Worm (Caenorhabditis elegans): Measurements from ENCODE around the gene F18C5.5.

The F18C5.5 gene

DNA sequence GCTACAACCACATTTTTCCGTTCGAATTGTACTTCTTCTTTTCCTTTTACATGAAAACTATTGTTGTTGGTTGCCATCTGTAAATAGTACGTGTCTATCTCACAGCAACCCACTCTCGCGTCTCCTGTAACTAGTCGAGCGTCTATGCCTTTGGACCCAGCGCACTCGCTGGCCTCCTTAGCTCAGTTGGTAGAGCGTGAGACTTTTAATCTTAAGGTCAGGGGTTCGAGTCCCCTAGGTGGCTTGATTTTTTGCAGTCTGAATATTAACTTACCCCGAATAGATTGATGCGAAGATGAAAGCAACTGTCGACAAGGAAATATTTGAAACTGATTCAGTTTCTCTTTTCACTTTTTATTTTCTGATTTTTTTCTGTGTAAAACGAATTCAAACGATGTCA is 1.5 kb downstream of the F18C5.5 start, which contains the start of gene mpz-3:
mpz-3 (minus strand) TSS at position 320 of the 400 bp plus-strand sequence.
- no peak for TF ChIP-seq K12H6.12 (tag; optimal IDR thresholded peaks at IDR 0.05)
- peak; percentile 30 for TF ChIP-seq attf-5 (GFP tag; optimal IDR thresholded peaks at IDR 0.05)
- TF ChIP-seq Y53G8AR.9 (GFP tag; conservative IDR thresholded peaks at IDR 0.05) = no peak
- peak; percentile 47; the same call in 1 of the 2 replicates for TF ChIP-seq ceh-100 (GFP tag; IDR thresholded peaks at IDR 0.05)
- peak; percentile 21; the same call in 1 of the 2 replicates for TF ChIP-seq ceh-91 (GFP tag; IDR thresholded peaks at IDR 0.05)
- peak; percentile 9 for TF ChIP-seq ztf-26 (tag; optimal IDR thresholded peaks at IDR 0.05)
- TF ChIP-seq unc-62 (GFP tag; optimal IDR thresholded peaks at IDR 0.05) = no peak
- peak; percentile 41; the same call in 1 of the 2 replicates for TF ChIP-seq Y79H2A.3 (GFP tag; conservative IDR thresholded peaks at IDR 0.05)
- TF ChIP-seq nhr-90 (tag; optimal IDR thresholded peaks at IDR 0.05) = peak; percentile 31
- TF ChIP-seq C17E4.6 (GFP tag; IDR thresholded peaks at IDR 0.05) = 0 out of 2 replicates have a peak, but pooled peaks have one; percentile 19
- peak; percentile 66 for TF ChIP-seq F49E8.2 (tag; optimal IDR thresholded peaks at IDR 0.05; ENCODE audit: insufficient read depth)
- no peak for TF ChIP-seq ztf-22 (GFP tag; optimal IDR thresholded peaks at IDR 0.05)
- peak; percentile 48; the same call in 1 of the 2 replicates for TF ChIP-seq D2030.7 (GFP tag; IDR thresholded peaks at IDR 0.05)
- no peak for TF ChIP-seq F10E7.11 (tag; optimal IDR thresholded peaks at IDR 0.05)
- TF ChIP-seq bed-2 (GFP tag; IDR thresholded peaks at IDR 0.05) = no peak
- TF ChIP-seq tbp1 (GFP tag; optimal IDR thresholded peaks at IDR 0.05) = peak; percentile 96
- 0 out of 2 replicates have a peak, but pooled peaks have one; percentile 14 for TF ChIP-seq lir-1 (GFP tag; conservative IDR thresholded peaks at IDR 0.05)
- TF ChIP-seq ztf-18 (tag; optimal IDR thresholded peaks at IDR 0.05) = peak; percentile 58
- TF ChIP-seq die-1 (tag; optimal IDR thresholded peaks at IDR 0.05) = peak; percentile 64
- TF ChIP-seq rpc-1 (optimal IDR thresholded peaks at IDR 0.05) = peak; percentile 55
- peak; percentile 80 for TF ChIP-seq rpc-1 (tag; optimal IDR thresholded peaks at IDR 0.05)
- TF ChIP-seq madf-10 (tag; optimal IDR thresholded peaks at IDR 0.05) = peak; percentile 35
- TF ChIP-seq tlf-1 (GFP tag; optimal IDR thresholded peaks at IDR 0.05) = no peak
- TF ChIP-seq zfh-2 (GFP tag; conservative IDR thresholded peaks at IDR 0.05) = no peak
- TF ChIP-seq rec-8 (tag; optimal IDR thresholded peaks at IDR 0.05) = peak in 1 of 2 experiments; percentile 63
- TF ChIP-seq T26A5.8 (tag; optimal IDR thresholded peaks at IDR 0.05) = no peak
- TF ChIP-seq zim-3 (tag; optimal IDR thresholded peaks at IDR 0.05) = no peak
- peak; percentile 33 for TF ChIP-seq snpc-1.3 (tag; optimal IDR thresholded peaks at IDR 0.05; ENCODE audit: insufficient read depth)
- TF ChIP-seq efl-1 (GFP tag; optimal IDR thresholded peaks at IDR 0.05) = peak; percentile 1
- TF ChIP-seq Y95B8A.8 (GFP tag; IDR thresholded peaks at IDR 0.05) = no peak
- no peak for TF ChIP-seq madf-3 (GFP tag; IDR thresholded peaks at IDR 0.05)
- no peak for TF ChIP-seq fkh-3 (tag; optimal IDR thresholded peaks at IDR 0.05)
- TF ChIP-seq ztf-3 (GFP tag; optimal IDR thresholded peaks at IDR 0.05) = no peak
- no peak for TF ChIP-seq nhr-179 (tag; optimal IDR thresholded peaks at IDR 0.05)
- peak; percentile 58; the same call in 1 of the 2 replicates for TF ChIP-seq aptf-2 (GFP tag; conservative IDR thresholded peaks at IDR 0.05)
- no peak for TF ChIP-seq Y56A3A.18 (GFP tag; IDR thresholded peaks at IDR 0.05)
- no peak for TF ChIP-seq lin-54 (GFP tag; optimal IDR thresholded peaks at IDR 0.05)
- peak; percentile 27 for TF ChIP-seq snpc-4 (GFP tag; optimal IDR thresholded peaks at IDR 0.05)
- TF ChIP-seq snpc-4 (tag; optimal IDR thresholded peaks at IDR 0.05) = no peak
- TF ChIP-seq ama-1 (optimal IDR thresholded peaks at IDR 0.05) = no peak
- peak in 1 of 2 experiments; percentile 8 for TF ChIP-seq ama-1 (GFP tag; optimal IDR thresholded peaks at IDR 0.05)
- TF ChIP-seq F39B2.1 (GFP tag; IDR thresholded peaks at IDR 0.05) = no peak
- TF ChIP-seq hmg-1.2 (GFP tag; IDR thresholded peaks at IDR 0.05) = peak; percentile 70
- peak; percentile 10 for TF ChIP-seq T07F8.4 (tag; optimal IDR thresholded peaks at IDR 0.05)
- no peak for TF ChIP-seq cebp-1 (GFP tag; IDR thresholded peaks at IDR 0.05)
- TF ChIP-seq cebp-1 (tag; optimal IDR thresholded peaks at IDR 0.05) = no peak
- no peak for TF ChIP-seq dpff-1 (tag; optimal IDR thresholded peaks at IDR 0.05)
- 0 out of 2 replicates have a peak, but pooled peaks have one; percentile 48 for TF ChIP-seq egl-44 (GFP tag; IDR thresholded peaks at IDR 0.05)
- peak; percentile 44; the same call in 1 of the 2 replicates for TF ChIP-seq pbrm-1 (GFP tag; IDR thresholded peaks at IDR 0.05)
